Worm (Caenorhabditis elegans) whole organism, L2 larva: ENCODE data around the gene C33D9.13.
A peak's percentile ranks its signal among the peaks of the same experiment; 100 is the strongest.

Experiments
- C34F6.9 ChIP-seq: fragments of 150-350 bp; optimal IDR thresholded peaks from 2 replicates; lab custom pipeline; 2014; ENCODE audit warnings: missing biosample characterization, missing genetic modification characterization
- Y55F3AM.14 ChIP-seq: fragments of 200-800 bp; sonication (Bioruptor generic); optimal IDR thresholded peaks from 2 replicates; lab custom pipeline; 2018; ENCODE audit warnings: mild to moderate bottlenecking, missing genetic modification characterization, missing compliant biosample characterization
- alr-1 ChIP-seq: fragments of 150-350 bp; optimal IDR thresholded peaks from 2 replicates; lab custom pipeline; 2014; ENCODE audit warnings: missing biosample characterization, missing genetic modification characterization
- aly-2 ChIP-seq: fragments of 150-350 bp; optimal IDR thresholded peaks from 2 replicates; lab custom pipeline; 2014; ENCODE audit warnings: missing biosample characterization, missing genetic modification characterization
- ama-1 ChIP-seq: fragments of 150-350 bp; optimal IDR thresholded peaks from 2 replicates; lab custom pipeline; 2018; ENCODE audit warnings: inconsistent platforms
- ceh-16 ChIP-seq: fragments of 150-350 bp; optimal IDR thresholded peaks from 2 replicates; lab custom pipeline; 2014; ENCODE audit warnings: missing biosample characterization, missing genetic modification characterization
- dmd-4 ChIP-seq: sonication (generic microtip); optimal IDR thresholded peaks from 2 replicates; lab custom pipeline; 2017; ENCODE audit warnings: missing biosample characterization, missing genetic modification characterization
- lin-39 ChIP-seq: fragments of 150-350 bp; optimal IDR thresholded peaks from 2 replicates; lab custom pipeline; 2014; ENCODE audit warnings: missing biosample characterization, missing genetic modification reagents, missing genetic modification characterization
- lsy-2 ChIP-seq, 2 experiments: fragments of 150-350 bp in 1 of 2; sonication (generic microtip) in 1 of 2; optimal IDR thresholded peaks; 2 replicates each; lab custom pipeline; 2014 to 2017; ENCODE audit warnings: missing biosample characterization in 2 of 2, missing genetic modification characterization in 2 of 2
- mbf-1 ChIP-seq: sonication (generic microtip); optimal IDR thresholded peaks from 2 replicates; lab custom pipeline; 2017; ENCODE audit warnings: missing biosample characterization, missing genetic modification characterization
- mdl-1 ChIP-seq, 2 experiments: fragments of 150-350 bp in 1 of 2; sonication (generic microtip) in 1 of 2; optimal IDR thresholded peaks; 2 replicates each; lab custom pipeline; 2017; ENCODE audit warnings: missing biosample characterization in 2 of 2, missing genetic modification characterization in 2 of 2
- nhr-10 ChIP-seq: sonication (generic microtip); optimal IDR thresholded peaks from 2 replicates; lab custom pipeline; 2017; ENCODE audit warnings: missing biosample characterization, missing genetic modification characterization
- nhr-11 ChIP-seq: fragments of 150-350 bp; optimal IDR thresholded peaks from 2 replicates; lab custom pipeline; 2014; ENCODE audit warnings: missing biosample characterization, missing genetic modification characterization
- nhr-237 ChIP-seq: fragments of 150-350 bp; optimal IDR thresholded peaks from 2 replicates; lab custom pipeline; 2014; ENCODE audit warnings: missing biosample characterization, missing genetic modification characterization
- nhr-77 ChIP-seq: fragments of 150-350 bp; optimal IDR thresholded peaks from 2 replicates; lab custom pipeline; 2014; ENCODE audit warnings: missing biosample characterization, missing genetic modification characterization
- sma-3 ChIP-seq: sonication (generic microtip); optimal IDR thresholded peaks from 2 replicates; lab custom pipeline; 2016; ENCODE audit warnings: missing genetic modification reagents, missing genetic modification characterization, missing compliant biosample characterization
- unc-55 ChIP-seq: fragments of 150-350 bp; sonication (generic microtip); optimal IDR thresholded peaks from 3 replicates; lab custom pipeline; 2014; ENCODE audit warnings: missing biosample characterization, missing genetic modification reagents, missing genetic modification characterization
- unc-62 ChIP-seq: fragments of 150-350 bp; optimal IDR thresholded peaks from 2 replicates; lab custom pipeline; 2014; ENCODE audit warnings: missing biosample characterization, missing genetic modification reagents, missing genetic modification characterization
- ztf-1 ChIP-seq: fragments of 200-800 bp; sonication (Bioruptor generic); conservative IDR thresholded peaks from 2 replicates; pipeline ENCODE4 v1.3.6; 2022; ENCODE audit warnings: missing genetic modification characterization, missing compliant biosample characterization
- ztf-11 ChIP-seq: sonication (generic microtip); optimal IDR thresholded peaks from 2 replicates; lab custom pipeline; 2017; ENCODE audit warnings: missing biosample characterization, missing genetic modification characterization
- ztf-4 ChIP-seq: fragments of 150-350 bp; optimal IDR thresholded peaks from 2 replicates; lab custom pipeline; 2014; ENCODE audit warnings: missing biosample characterization, missing genetic modification characterization

Gene C33D9.13

ce11 chrIV:8737787-8738186, 47.3 kb downstream of the C33D9.13 start, which contains the start of gene F21D5.4:
F21D5.4 (plus strand) TSS chrIV:8738087.
- TF ChIP-seq mdl-1 (tag; optimal IDR thresholded peaks at IDR 0.05; lab: Kevin White, UChicago) (no peak), nhr-77 (no peak), dmd-4 (tag; lab: Kevin White, UChicago) (no peak), lin-39 (tag; lab: Kevin White, UChicago) (no peak), ztf-4 (tag; lab: Kevin White, UChicago) (no peak), alr-1 (tag; lab: Kevin White, UChicago) (no peak), nhr-237 (tag; lab: Kevin White, UChicago) (no peak), unc-62 (GFP tag; lab: Kevin White, UChicago) (no peak), aly-2 (tag; lab: Kevin White, UChicago) (no peak), unc-55 (GFP tag; lab: Kevin White, UChicago) (no peak), ztf-11 (tag; lab: Kevin White, UChicago) (no peak), lsy-2 (tag; optimal IDR thresholded peaks at IDR 0.05; lab: Kevin White, UChicago) (no peak), nhr-11 (tag; lab: Kevin White, UChicago) (no peak), Y55F3AM.14 (GFP tag; lab: Kevin White, UChicago) (no peak), ceh-16 (no peak), mbf-1 (tag; lab: Kevin White, UChicago) (no peak), sma-3 (no peak), ama-1 (lab: Kevin White, UChicago) (no peak), ztf-1 (GFP tag; lab: Robert Waterston, UW) (no peak), nhr-10 (tag; lab: Kevin White, UChicago) (no peak)

ce11 chrIV:8737354-8737753, 47.7 kb downstream of the C33D9.13 start:
- TF ChIP-seq lsy-2 (tag; optimal IDR thresholded peaks at IDR 0.05; lab: Kevin White, UChicago) (peak in 1 of 2 experiments; percentile 17), C34F6.9 (tag; lab: Kevin White, UChicago) (peak; percentile 62), nhr-77 (no peak)
